Fruit fly (Drosophila melanogaster) Kc167 (cell line): Measurements from ENCODE around the gene Syx7.

ENCODE experiments used
- Myc ChIP-seq: fragments of >200 bp; optimal IDR thresholded peaks from 2 replicates; lab custom pipeline; 2017; ENCODE audit warnings: missing external identifiers
- Sin3A ChIP-seq: fragments of >200 bp; optimal IDR thresholded peaks from 2 replicates; lab custom pipeline; 2018; ENCODE audit warnings: missing external identifiers
- h ChIP-seq: fragments of >200 bp; optimal IDR thresholded peaks from 3 replicates; lab custom pipeline; 2018; ENCODE audit warnings: missing external identifiers
- insv ChIP-seq: fragments of >200 bp; optimal IDR thresholded peaks from 3 replicates; lab custom pipeline; 2018; ENCODE audit warnings: missing external identifiers
- psq ChIP-seq: fragments of >200 bp; optimal IDR thresholded peaks from 2 replicates; lab custom pipeline; 2017; ENCODE audit warnings: missing external identifiers
- ttk ChIP-seq: sonication (Bioruptor generic); optimal IDR thresholded peaks from 2 replicates; lab custom pipeline; 2017; ENCODE audit warnings: missing external identifiers

- TF ChIP-seq psq (lab: Kevin White, UChicago): no peak
- TF ChIP-seq h (lab: Kevin White, UChicago): no peak
- no peak for TF ChIP-seq ttk
- TF ChIP-seq insv (lab: Kevin White, UChicago): no peak
- TF ChIP-seq Sin3A (lab: Kevin White, UChicago): no peak
- no peak for TF ChIP-seq Myc (lab: Kevin White, UChicago)
Observed at dm6 chr3L:21450486-21450885, 4.9 kb downstream of the Syx7 start.
